Fruit fly (Drosophila melanogaster) whole organism, embryonic: Measurements from ENCODE around the gene CG7342.
A peak's percentile ranks its signal among the peaks of the same experiment; 100 is the strongest.

Experiments
- CG10209 ChIP-seq: fragments of 200-800 bp; sonication (Bioruptor generic); optimal IDR thresholded peaks from 3 replicates; lab custom pipeline; 2017; ENCODE audit warnings: missing biosample characterization, mild to moderate bottlenecking, missing genetic modification characterization, missing genetic modification reagents
- CG10431 ChIP-seq: fragments of 200-800 bp; sonication (Bioruptor generic); optimal IDR thresholded peaks from 3 replicates; lab custom pipeline; 2018; ENCODE audit warnings: missing biosample characterization, mild to moderate bottlenecking, missing genetic modification characterization
- CG11398 ChIP-seq: fragments of 200-800 bp; sonication (Bioruptor generic); optimal IDR thresholded peaks from 2 replicates; lab custom pipeline; 2016; ENCODE audit warnings: missing biosample characterization, missing genetic modification characterization
- CG12299 ChIP-seq: fragments of 200-800 bp; sonication (Bioruptor generic); optimal IDR thresholded peaks from 2 replicates; lab custom pipeline; 2018; ENCODE audit warnings: missing biosample characterization, mild to moderate bottlenecking, missing genetic modification characterization
- CG12744 ChIP-seq: fragments of 200-800 bp; sonication (Bioruptor generic); optimal IDR thresholded peaks from 2 replicates; lab custom pipeline; 2016; ENCODE audit warnings: missing biosample characterization, missing genetic modification characterization
- CG14050 ChIP-seq: fragments of 200-800 bp; sonication (Bioruptor generic); IDR thresholded peaks from 3 replicates; pipeline ENCODE4 v1.3.6; 2022; ENCODE audit warnings: missing biosample characterization, missing genetic modification characterization
- CG14667 ChIP-seq: fragments of 200-800 bp; sonication (Bioruptor generic); IDR thresholded peaks from 2 replicates; pipeline ENCODE4 v1.3.6; 2022; ENCODE audit warnings: missing biosample characterization, missing genetic modification characterization
- CG1529 ChIP-seq: fragments of 200-800 bp; sonication (Bioruptor generic); optimal IDR thresholded peaks from 3 replicates; lab custom pipeline; 2018; ENCODE audit warnings: missing biosample characterization, missing genetic modification characterization
- CG2116 ChIP-seq: fragments of 200-800 bp; sonication (Bioruptor generic); optimal IDR thresholded peaks from 3 replicates; lab custom pipeline; 2018; ENCODE audit warnings: missing biosample characterization, mild to moderate bottlenecking, missing genetic modification characterization
- CG2712 ChIP-seq: fragments of 200-800 bp; optimal IDR thresholded peaks from 3 replicates; lab custom pipeline; 2019; ENCODE audit warnings: missing biosample characterization, mild to moderate bottlenecking, missing genetic modification characterization, moderate library complexity
- CG30431 ChIP-seq: fragments of 200-800 bp; sonication (Bioruptor generic); optimal IDR thresholded peaks from 2 replicates; lab custom pipeline; 2017; ENCODE audit warnings: missing biosample characterization, missing genetic modification characterization
- CG4328 ChIP-seq: fragments of 200-800 bp; sonication (Bioruptor generic); optimal IDR thresholded peaks from 3 replicates; lab custom pipeline; 2017; ENCODE audit warnings: missing biosample characterization, missing genetic modification reagents, missing genetic modification characterization
- CG4424 ChIP-seq: fragments of 200-800 bp; sonication (Bioruptor generic); optimal IDR thresholded peaks from 3 replicates; lab custom pipeline; 2016; ENCODE audit warnings: missing biosample characterization, missing genetic modification characterization
- CG5180 ChIP-seq: fragments of 200-800 bp; sonication (Bioruptor generic); optimal IDR thresholded peaks from 3 replicates; lab custom pipeline; 2017; ENCODE audit warnings: missing biosample characterization, missing genetic modification characterization, mild to moderate bottlenecking, moderate library complexity, missing genetic modification reagents
- CG5953 ChIP-seq: fragments of 200-800 bp; sonication (Bioruptor generic); IDR thresholded peaks from 2 replicates; pipeline ENCODE4 v1.3.6; 2022; ENCODE audit warnings: missing biosample characterization, missing genetic modification characterization
- CG6854 ChIP-seq: fragments of 200-800 bp; sonication (Bioruptor generic); optimal IDR thresholded peaks from 3 replicates; lab custom pipeline; 2017; ENCODE audit warnings: missing biosample characterization, mild to moderate bottlenecking, missing genetic modification characterization
- CG7745 ChIP-seq: fragments of 200-800 bp; sonication (Bioruptor generic); optimal IDR thresholded peaks from 2 replicates; lab custom pipeline; 2018; ENCODE audit warnings: missing biosample characterization, mild to moderate bottlenecking, missing genetic modification characterization, moderate library complexity
- CG7987 ChIP-seq: fragments of 200-800 bp; sonication (Bioruptor generic); optimal IDR thresholded peaks from 2 replicates; lab custom pipeline; 2018; ENCODE audit warnings: missing biosample characterization, mild to moderate bottlenecking, missing genetic modification characterization, moderate library complexity
- CG9727 ChIP-seq: fragments of 200-800 bp; sonication (Bioruptor generic); optimal IDR thresholded peaks from 3 replicates; lab custom pipeline; 2017; ENCODE audit warnings: missing biosample characterization, mild to moderate bottlenecking, missing genetic modification characterization
- CrebB ChIP-seq: fragments of 200-800 bp; sonication (Bioruptor generic); optimal IDR thresholded peaks from 3 replicates; lab custom pipeline; 2018; ENCODE audit warnings: missing biosample characterization, mild to moderate bottlenecking, missing genetic modification characterization
- Dad ChIP-seq: fragments of 200-800 bp; sonication (Bioruptor generic); optimal IDR thresholded peaks from 3 replicates; lab custom pipeline; 2016; ENCODE audit warnings: missing biosample characterization, missing genetic modification characterization
- Fer2 ChIP-seq: fragments of 200-800 bp; sonication (Bioruptor generic); optimal IDR thresholded peaks from 2 replicates; lab custom pipeline; 2018; ENCODE audit warnings: missing biosample characterization, mild to moderate bottlenecking, missing genetic modification characterization, moderate library complexity
- Hey ChIP-seq: fragments of 200-800 bp; sonication (Bioruptor generic); optimal IDR thresholded peaks from 3 replicates; lab custom pipeline; 2018; ENCODE audit warnings: missing biosample characterization, mild to moderate bottlenecking, missing genetic modification characterization
- Hmr ChIP-seq: fragments of 200-800 bp; sonication (Bioruptor generic); optimal IDR thresholded peaks from 3 replicates; lab custom pipeline; 2017; ENCODE audit warnings: mild to moderate bottlenecking, missing biosample characterization, missing genetic modification reagents, missing genetic modification characterization
- Hr51 ChIP-seq, 2 experiments: fragments of 200-800 bp; sonication (Bioruptor generic); optimal IDR thresholded peaks; 2 replicates in 1 of 2; 3 replicates in 1 of 2; lab custom pipeline; 2016 to 2018; ENCODE audit warnings: missing biosample characterization in 2 of 2, missing genetic modification characterization in 2 of 2, mild to moderate bottlenecking in 1 of 2, moderate library complexity in 1 of 2
- MBD-R2 ChIP-seq: fragments of 200-800 bp; sonication (Bioruptor generic); IDR thresholded peaks from 2 replicates; pipeline ENCODE4 v1.3.6; 2022; ENCODE audit warnings: missing biosample characterization, missing genetic modification characterization
- Med ChIP-seq: fragments of 200-800 bp; sonication (Bioruptor generic); peaks from one replicate; lab custom pipeline; 2016; ENCODE audit warnings: missing biosample characterization, missing genetic modification characterization, mild to moderate bottlenecking, inconsistent platforms, moderate library complexity
- NC2β ChIP-seq: fragments of 200-800 bp; sonication (Bioruptor generic); optimal IDR thresholded peaks from 2 replicates; lab custom pipeline; 2016; ENCODE audit warnings: missing biosample characterization, missing genetic modification characterization
- NK7.1 ChIP-seq: fragments of 200-800 bp; sonication (Bioruptor generic); optimal IDR thresholded peaks from 3 replicates; lab custom pipeline; 2016; ENCODE audit warnings: missing biosample characterization, missing genetic modification characterization
- Opbp ChIP-seq: fragments of 200-800 bp; sonication (Bioruptor generic); IDR thresholded peaks from 3 replicates; pipeline ENCODE4 v1.3.6; 2022; ENCODE audit warnings: missing biosample characterization, missing genetic modification characterization; ENCODE audit not compliant: partially characterized antibody
- Six4 ChIP-seq: fragments of 200-800 bp; sonication (Bioruptor generic); optimal IDR thresholded peaks from 2 replicates; lab custom pipeline; 2016; ENCODE audit warnings: missing biosample characterization, missing genetic modification characterization
- Trl ChIP-seq, 3 experiments: fragments of >200 bp in 2 of 3; fragments of 200-800 bp in 1 of 3; sonication (Bioruptor generic) in 1 of 3; optimal IDR thresholded peaks; 2 replicates in 1 of 3; 3 replicates in 2 of 3; lab custom pipeline; 2016 to 2017; ENCODE audit warnings: missing biosample characterization in 1 of 3, missing genetic modification characterization in 1 of 3
- ara ChIP-seq: fragments of 200-800 bp; sonication (Bioruptor generic); IDR thresholded peaks from 2 replicates; pipeline ENCODE4 v1.3.6; 2022; ENCODE audit warnings: missing biosample characterization, missing genetic modification characterization
- bsh ChIP-seq, 2 experiments: fragments of 200-800 bp; sonication (Bioruptor generic); optimal IDR thresholded peaks; 2 replicates each; lab custom pipeline; 2017 to 2018; ENCODE audit warnings: mild to moderate bottlenecking in 2 of 2, missing biosample characterization in 2 of 2, missing genetic modification characterization in 2 of 2, moderate library complexity in 1 of 2
- ci ChIP-seq: fragments of 200-800 bp; sonication (Bioruptor generic); IDR thresholded peaks from 3 replicates; pipeline ENCODE4 v1.3.6; 2022; ENCODE audit warnings: missing biosample characterization, missing genetic modification characterization
- corto ChIP-seq: fragments of 200-800 bp; sonication (Bioruptor generic); optimal IDR thresholded peaks from 2 replicates; lab custom pipeline; 2016; ENCODE audit warnings: missing biosample characterization, mild to moderate bottlenecking, missing genetic modification characterization, moderate library complexity
- crp ChIP-seq, 2 experiments: fragments of 200-800 bp; sonication (Bioruptor generic); optimal IDR thresholded peaks; 2 replicates in 1 of 2; 3 replicates in 1 of 2; lab custom pipeline; 2017; ENCODE audit warnings: missing biosample characterization in 2 of 2, missing genetic modification characterization in 2 of 2, mild to moderate bottlenecking in 1 of 2, moderate library complexity in 1 of 2
- esg ChIP-seq: fragments of 200-800 bp; sonication (Bioruptor generic); conservative IDR thresholded peaks from 2 replicates; pipeline ENCODE4 v1.3.6; 2022; ENCODE audit warnings: missing biosample characterization, missing genetic modification characterization
- fu2 ChIP-seq: fragments of 200-800 bp; sonication (Bioruptor generic); optimal IDR thresholded peaks from 2 replicates; lab custom pipeline; 2016; ENCODE audit warnings: missing biosample characterization, missing genetic modification characterization
- gro ChIP-seq: fragments of 200-800 bp; sonication (Bioruptor generic); optimal IDR thresholded peaks from 2 replicates; lab custom pipeline; 2016; ENCODE audit warnings: missing biosample characterization, missing genetic modification characterization
- gsb ChIP-seq: fragments of 200-800 bp; sonication (Bioruptor generic); IDR thresholded peaks from 2 replicates; pipeline ENCODE4 v1.3.6; 2022; ENCODE audit warnings: missing biosample characterization, missing genetic modification characterization
- gsb-n ChIP-seq: fragments of 200-800 bp; sonication (Bioruptor generic); optimal IDR thresholded peaks from 3 replicates; lab custom pipeline; 2018; ENCODE audit warnings: missing biosample characterization, mild to moderate bottlenecking, missing genetic modification characterization
- kay ChIP-seq: fragments of 200-800 bp; sonication (Bioruptor generic); optimal IDR thresholded peaks from 2 replicates; lab custom pipeline; 2016; ENCODE audit warnings: missing biosample characterization, missing genetic modification characterization
- lilli ChIP-seq: fragments of 200-800 bp; sonication (Bioruptor generic); optimal IDR thresholded peaks from 3 replicates; lab custom pipeline; 2016; ENCODE audit warnings: missing biosample characterization, missing genetic modification characterization
- pho ChIP-seq: fragments of 200-800 bp; sonication (Bioruptor generic); optimal IDR thresholded peaks from 2 replicates; lab custom pipeline; 2016; ENCODE audit warnings: missing biosample characterization, missing genetic modification characterization
- pros ChIP-seq: fragments of 200-800 bp; sonication (Bioruptor generic); optimal IDR thresholded peaks from 3 replicates; lab custom pipeline; 2019; ENCODE audit warnings: missing biosample characterization, mild to moderate bottlenecking, missing genetic modification characterization, moderate library complexity
- schlank ChIP-seq: fragments of 200-800 bp; sonication (Bioruptor generic); optimal IDR thresholded peaks from 2 replicates; lab custom pipeline; 2018; ENCODE audit warnings: missing biosample characterization, mild to moderate bottlenecking, missing genetic modification characterization
- scrt ChIP-seq: fragments of 200-800 bp; sonication (Bioruptor generic); optimal IDR thresholded peaks from 2 replicates; lab custom pipeline; 2018; ENCODE audit warnings: missing biosample characterization, mild to moderate bottlenecking, missing genetic modification characterization, moderate library complexity
- trem ChIP-seq: fragments of 200-800 bp; optimal IDR thresholded peaks from 3 replicates; lab custom pipeline; 2019; ENCODE audit warnings: missing biosample characterization, mild to moderate bottlenecking, missing genetic modification characterization, moderate library complexity
- yki ChIP-seq: fragments of >200 bp; optimal IDR thresholded peaks from 3 replicates; lab custom pipeline; 2018

The CG7342 gene

dm6 chr3R:19648289-19648916, 45.2 kb downstream of the CG7342 start, which contains the start of the genes CG6195 and CG31220 (continued):
- TF ChIP-seq pros (no peak), CG12299 (tag; lab: Kevin White, UChicago) (peak; percentile 14), yki (lab: Kevin White, UChicago) (no peak), NK7.1 (GFP tag; lab: Kevin White, UChicago) (no peak), bsh (GFP tag; optimal IDR thresholded peaks at IDR 0.05; lab: Kevin White, UChicago) (peak in 1 of 2 experiments; percentile 23), Hey (tag; lab: Kevin White, UChicago) (no peak), fu2 (no peak), Fer2 (tag; lab: Kevin White, UChicago) (no peak), CG14667 (GFP tag; lab: Robert Waterston, UW) (no peak), CG30431 (GFP tag; lab: Kevin White, UChicago) (no peak), Trl (optimal IDR thresholded peaks at IDR 0.05; lab: Kevin White, UChicago) (no peak), Trl (GFP tag; optimal IDR thresholded peaks at IDR 0.05; lab: Kevin White, UChicago) (no peak), CrebB (tag; lab: Kevin White, UChicago) (no peak), CG1529 (GFP tag; lab: Kevin White, UChicago) (no peak), ci (GFP tag; lab: Robert Waterston, UW) (peak; percentile 81), gro (no peak), Hr51 (GFP tag; optimal IDR thresholded peaks at IDR 0.05; lab: Kevin White, UChicago) (peak in 1 of 2 experiments; percentile 25), Opbp (GFP tag; lab: Robert Waterston, UW) (no peak), schlank (tag; lab: Kevin White, UChicago) (no peak), Med (GFP tag; lab: Kevin White, UChicago) (peak; percentile 90), gsb (GFP tag; lab: Robert Waterston, UW) (no peak), CG4424 (GFP tag; lab: Kevin White, UChicago) (no peak), corto (GFP tag; lab: Kevin White, UChicago) (no peak), trem (tag; lab: Kevin White, UChicago) (no peak), CG7745 (tag; lab: Kevin White, UChicago) (no peak), CG5953 (0 out of 2 replicates have a peak, but pooled peaks have one; percentile 35), kay (no peak), scrt (GFP tag; lab: Kevin White, UChicago) (no peak), CG9727 (GFP tag; lab: Kevin White, UChicago) (no peak), CG6854 (GFP tag; lab: Kevin White, UChicago) (no peak), CG4328 (no peak), CG7987 (no peak), CG14050 (GFP tag; lab: Robert Waterston, UW) (no peak), CG10431 (GFP tag; lab: Kevin White, UChicago) (peak; percentile 17), MBD-R2 (GFP tag; lab: Robert Waterston, UW) (peak; percentile 92), Hmr (GFP tag; lab: Kevin White, UChicago) (peak; percentile 42), CG11398 (no peak), gsb-n (no peak), crp (GFP tag; optimal IDR thresholded peaks at IDR 0.05; lab: Kevin White, UChicago) (peak; percentile 80 to 98), lilli (GFP tag; lab: Kevin White, UChicago) (peak; percentile 8), CG12744 (no peak), NC2β (peak; percentile 34), ara (no peak), pho (GFP tag; lab: Kevin White, UChicago) (no peak), CG2712 (tag; lab: Kevin White, UChicago) (peak; percentile 35), CG5180 (no peak), CG2116 (peak; percentile 45), esg (GFP tag; lab: Robert Waterston, UW) (no peak), Six4 (GFP tag; lab: Kevin White, UChicago) (no peak), Dad (GFP tag; lab: Kevin White, UChicago) (peak; percentile 2), CG10209 (GFP tag; lab: Kevin White, UChicago) (no peak)
